Fruit fly (Drosophila melanogaster) whole organism, prepupa: Measurements from ENCODE around the gene Chchd2.

ENCODE experiments used
- CG11294 ChIP-seq: fragments of 200-800 bp; sonication (Bioruptor generic); IDR thresholded peaks from 2 replicates; pipeline ENCODE4 v1.3.6; 2022; ENCODE audit warnings: missing biosample characterization, missing genetic modification characterization
- CG15336 ChIP-seq: fragments of 200-800 bp; sonication (Bioruptor generic); IDR thresholded peaks from 2 replicates; pipeline ENCODE4 v1.3.6; 2022; ENCODE audit warnings: missing biosample characterization, missing genetic modification characterization
- CG32006 ChIP-seq: fragments of 200-800 bp; sonication (Bioruptor generic); optimal IDR thresholded peaks from 3 replicates; lab custom pipeline; 2017; ENCODE audit warnings: missing biosample characterization, mild to moderate bottlenecking, missing genetic modification characterization
- CG3919 ChIP-seq: fragments of 200-800 bp; sonication (Bioruptor generic); optimal IDR thresholded peaks from 3 replicates; lab custom pipeline; 2016; ENCODE audit warnings: missing biosample characterization, missing genetic modification characterization
- CG6163 ChIP-seq: fragments of 200-800 bp; sonication (Bioruptor generic); IDR thresholded peaks from 3 replicates; pipeline ENCODE4 v1.3.6; 2022; ENCODE audit warnings: missing biosample characterization, missing genetic modification characterization
- CG6276 ChIP-seq: fragments of 200-800 bp; sonication (Bioruptor generic); optimal IDR thresholded peaks from 2 replicates; lab custom pipeline; 2017; ENCODE audit warnings: missing biosample characterization, mild to moderate bottlenecking, missing genetic modification characterization
- CG6808 ChIP-seq: fragments of 200-800 bp; sonication (Bioruptor generic); optimal IDR thresholded peaks from 3 replicates; lab custom pipeline; 2017; ENCODE audit warnings: missing biosample characterization, missing genetic modification characterization, mild to moderate bottlenecking, moderate library complexity, missing genetic modification reagents
- CG6854 ChIP-seq: fragments of 200-800 bp; sonication (Bioruptor generic); optimal IDR thresholded peaks from 2 replicates; lab custom pipeline; 2017; ENCODE audit warnings: missing biosample characterization, mild to moderate bottlenecking, missing genetic modification characterization
- CG7368 ChIP-seq: fragments of 200-800 bp; sonication (Bioruptor generic); optimal IDR thresholded peaks from 3 replicates; lab custom pipeline; 2016; ENCODE audit warnings: missing biosample characterization, missing genetic modification characterization
- CG8119 ChIP-seq: fragments of 200-800 bp; sonication (Bioruptor generic); IDR thresholded peaks from 3 replicates; pipeline ENCODE4 v1.3.6; 2022; ENCODE audit warnings: missing biosample characterization, missing genetic modification characterization
- CG8319 ChIP-seq: fragments of 200-800 bp; sonication (Bioruptor generic); optimal IDR thresholded peaks from 3 replicates; lab custom pipeline; 2016; ENCODE audit warnings: missing biosample characterization, missing genetic modification characterization
- CG8632 ChIP-seq: fragments of 200-800 bp; sonication (Bioruptor generic); optimal IDR thresholded peaks from 3 replicates; lab custom pipeline; 2016; ENCODE audit warnings: missing biosample characterization, missing genetic modification characterization
- CG9139 ChIP-seq: fragments of 200-800 bp; sonication (Bioruptor generic); optimal IDR thresholded peaks from 3 replicates; lab custom pipeline; 2017; ENCODE audit warnings: missing biosample characterization, mild to moderate bottlenecking, missing genetic modification characterization
- Eip93F ChIP-seq: fragments of 200-800 bp; sonication (Bioruptor generic); optimal IDR thresholded peaks from 2 replicates; lab custom pipeline; 2016; ENCODE audit warnings: missing biosample characterization, mild to moderate bottlenecking, missing genetic modification characterization
- Ets21C ChIP-seq: fragments of 200-800 bp; sonication (Bioruptor generic); optimal IDR thresholded peaks from 3 replicates; lab custom pipeline; 2016; ENCODE audit warnings: missing biosample characterization, missing genetic modification characterization
- Gug ChIP-seq: fragments of 200-800 bp; sonication (Bioruptor generic); IDR thresholded peaks from 2 replicates; pipeline ENCODE4 v1.3.6; 2022; ENCODE audit warnings: missing biosample characterization, missing genetic modification characterization
- Hr39 ChIP-seq: fragments of 200-800 bp; sonication (Bioruptor generic); optimal IDR thresholded peaks from 2 replicates; lab custom pipeline; 2016; ENCODE audit warnings: missing biosample characterization, missing genetic modification characterization
- Hr4 ChIP-seq: fragments of 200-800 bp; sonication (Bioruptor generic); optimal IDR thresholded peaks from 3 replicates; lab custom pipeline; 2016; ENCODE audit warnings: missing biosample characterization, missing genetic modification characterization
- Lpt ChIP-seq: fragments of 200-800 bp; sonication (Bioruptor generic); optimal IDR thresholded peaks from 3 replicates; lab custom pipeline; 2016; ENCODE audit warnings: missing biosample characterization, missing genetic modification characterization
- Met ChIP-seq: fragments of 200-800 bp; sonication (Bioruptor generic); optimal IDR thresholded peaks from 3 replicates; lab custom pipeline; 2016; ENCODE audit warnings: missing biosample characterization, missing genetic modification characterization
- OdsH ChIP-seq: fragments of 200-800 bp; sonication (Bioruptor generic); optimal IDR thresholded peaks from 3 replicates; lab custom pipeline; 2016; ENCODE audit warnings: missing biosample characterization, missing genetic modification characterization
- Sox15 ChIP-seq: fragments of 200-800 bp; sonication (Bioruptor generic); optimal IDR thresholded peaks from 3 replicates; lab custom pipeline; 2016; ENCODE audit warnings: missing biosample characterization, missing genetic modification characterization
- achi ChIP-seq: fragments of 200-800 bp; sonication (Bioruptor generic); optimal IDR thresholded peaks from 3 replicates; lab custom pipeline; 2016; ENCODE audit warnings: missing biosample characterization, missing genetic modification characterization
- acj6 ChIP-seq: fragments of 200-800 bp; sonication (Bioruptor generic); optimal IDR thresholded peaks from 3 replicates; lab custom pipeline; 2016; ENCODE audit warnings: missing biosample characterization, missing genetic modification characterization
- cyc ChIP-seq: fragments of 200-800 bp; sonication (Bioruptor generic); optimal IDR thresholded peaks from 3 replicates; lab custom pipeline; 2016; ENCODE audit warnings: missing biosample characterization, missing genetic modification characterization
- dsx ChIP-seq: fragments of 200-800 bp; optimal IDR thresholded peaks from 3 replicates; lab custom pipeline; 2019; ENCODE audit warnings: missing biosample characterization, mild to moderate bottlenecking, missing genetic modification characterization, moderate library complexity; ENCODE audit not compliant: poor library complexity, severe bottlenecking
- esn ChIP-seq: fragments of 200-800 bp; sonication (Bioruptor generic); optimal IDR thresholded peaks from 2 replicates; lab custom pipeline; 2016; ENCODE audit warnings: missing biosample characterization, mild to moderate bottlenecking, missing genetic modification characterization, moderate library complexity
- lz ChIP-seq: fragments of 200-800 bp; sonication (Bioruptor generic); optimal IDR thresholded peaks from 3 replicates; lab custom pipeline; 2016; ENCODE audit warnings: missing biosample characterization, missing genetic modification characterization
- net ChIP-seq: fragments of 200-800 bp; sonication (Bioruptor generic); optimal IDR thresholded peaks from 3 replicates; lab custom pipeline; 2016; ENCODE audit warnings: missing biosample characterization, missing genetic modification characterization
- salr ChIP-seq, 2 experiments: fragments of 200-800 bp; sonication (Bioruptor generic); optimal IDR thresholded peaks; 3 replicates each; lab custom pipeline; 2016 to 2018; ENCODE audit warnings: missing biosample characterization in 2 of 2, missing genetic modification characterization in 2 of 2, mild to moderate bottlenecking in 1 of 2
- spab ChIP-seq: fragments of 200-800 bp; sonication (Bioruptor generic); optimal IDR thresholded peaks from 2 replicates; lab custom pipeline; 2017; ENCODE audit warnings: missing biosample characterization, mild to moderate bottlenecking, missing genetic modification characterization, missing genetic modification reagents
- ss ChIP-seq, 2 experiments: fragments of 200-800 bp; sonication (Bioruptor generic); optimal IDR thresholded peaks; 2 replicates in 1 of 2; 3 replicates in 1 of 2; lab custom pipeline; 2017 to 2018; ENCODE audit warnings: mild to moderate bottlenecking in 2 of 2, missing biosample characterization in 2 of 2, missing genetic modification characterization in 2 of 2, moderate library complexity in 1 of 2
- vri ChIP-seq: fragments of 200-800 bp; sonication (Bioruptor generic); optimal IDR thresholded peaks from 3 replicates; lab custom pipeline; 2016; ENCODE audit warnings: missing biosample characterization, mild to moderate bottlenecking, missing genetic modification characterization

Gene Chchd2

DNA sequence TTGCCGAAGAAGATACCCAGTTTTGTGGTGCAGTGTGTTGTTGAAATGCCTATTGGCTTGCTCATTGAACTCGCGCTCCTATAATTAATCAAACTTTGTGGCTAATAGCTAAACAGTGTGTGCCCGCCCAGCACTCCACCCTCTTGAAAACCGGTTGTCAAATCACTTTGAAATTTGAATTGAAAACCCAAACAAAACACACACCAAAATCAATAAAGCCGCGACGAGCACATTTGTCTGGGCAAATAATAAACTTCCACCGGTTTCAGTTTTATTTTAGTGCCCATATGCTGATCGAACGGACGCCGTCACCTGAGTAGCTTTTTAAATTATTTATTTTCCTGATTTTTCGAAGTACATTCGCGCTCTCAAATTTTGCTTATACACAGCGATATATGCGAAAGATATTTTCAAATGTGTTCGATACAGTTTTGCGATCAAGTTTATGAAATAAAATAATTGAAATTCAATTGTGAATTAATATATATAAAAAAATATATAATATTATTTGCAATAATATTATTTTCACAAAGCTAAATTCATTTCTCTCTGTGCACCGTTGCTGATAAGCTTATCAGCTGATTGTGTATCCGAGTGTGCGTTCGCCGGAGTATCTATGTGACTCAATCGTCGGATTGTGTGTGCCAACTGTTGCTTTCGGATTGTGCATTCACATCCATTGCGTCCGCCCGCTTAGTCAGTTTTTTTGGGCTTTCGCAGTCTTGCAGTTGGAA is 18.9 kb upstream of the Chchd2 start (continued):
- peak; percentile 53 for TF ChIP-seq esn (GFP tag; lab: Kevin White, UChicago)
- peak; percentile 54; the same call in 2 of the 3 replicates for TF ChIP-seq CG6163 (GFP tag; lab: Robert Waterston, UW)
- TF ChIP-seq lz, result no peak
- TF ChIP-seq Lpt (GFP tag; lab: Kevin White, UChicago), result peak; percentile 24
- TF ChIP-seq CG32006, result peak; percentile 65
- 0 out of 2 replicates have a peak, but pooled peaks have one; percentile 31 for TF ChIP-seq CG11294 (GFP tag; lab: Robert Waterston, UW)
- TF ChIP-seq CG3919 (GFP tag; lab: Kevin White, UChicago), result no peak
- peak; percentile 5 for TF ChIP-seq CG6854 (GFP tag; lab: Kevin White, UChicago)
- TF ChIP-seq vri, result peak; percentile 82
- no peak for TF ChIP-seq ss (GFP tag; optimal IDR thresholded peaks at IDR 0.05; lab: Kevin White, UChicago)
- peak; percentile 69 for TF ChIP-seq CG6276 (GFP tag; lab: Kevin White, UChicago)
- TF ChIP-seq achi, result no peak
- no peak for TF ChIP-seq CG9139
- TF ChIP-seq Eip93F, result peak; percentile 72
- TF ChIP-seq net (GFP tag; lab: Kevin White, UChicago), result peak; percentile 55
- TF ChIP-seq Hr4, result peak; percentile 43
- TF ChIP-seq spab (GFP tag; lab: Kevin White, UChicago), result no peak
- TF ChIP-seq dsx (GFP tag; lab: Kevin White, UChicago), result no peak
- no peak for TF ChIP-seq CG6808 (GFP tag; lab: Kevin White, UChicago)
- peak in 1 of 2 experiments; percentile 25 for TF ChIP-seq salr (GFP tag; optimal IDR thresholded peaks at IDR 0.05; lab: Kevin White, UChicago)
- peak; percentile 63 for TF ChIP-seq OdsH (GFP tag; lab: Kevin White, UChicago)
- peak; percentile 4 for TF ChIP-seq Sox15
- peak; percentile 64 for TF ChIP-seq Gug (GFP tag; lab: Robert Waterston, UW)
- TF ChIP-seq CG15336, result peak; percentile 66
- TF ChIP-seq acj6 (GFP tag; lab: Kevin White, UChicago), result peak; percentile 58

DNA sequence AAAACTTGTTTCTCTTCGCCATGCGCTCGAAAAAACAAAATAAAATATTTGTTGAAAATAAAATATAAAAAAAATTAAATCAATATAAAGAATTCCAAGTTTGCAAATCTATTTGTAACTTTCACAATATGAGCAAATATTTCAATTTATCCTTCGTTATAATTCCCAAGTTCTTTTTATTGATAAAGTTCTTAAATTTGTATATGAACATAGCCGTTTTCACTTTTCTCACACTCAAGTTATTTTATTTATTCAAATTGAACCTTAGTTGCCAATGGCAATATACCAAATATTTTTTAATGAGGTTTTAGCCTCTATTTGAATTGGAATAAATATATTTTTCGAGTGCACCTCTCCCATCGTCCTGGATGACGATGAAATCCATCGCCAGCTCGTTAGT is 16.1 kb upstream of the Chchd2 start:
- no peak for TF ChIP-seq CG8119 (GFP tag; lab: Robert Waterston, UW)
- TF ChIP-seq CG11294 (GFP tag; lab: Robert Waterston, UW), result no peak
- TF ChIP-seq CG15336, result peak; percentile 47
- TF ChIP-seq CG7368 (GFP tag; lab: Kevin White, UChicago), result no peak

DNA sequence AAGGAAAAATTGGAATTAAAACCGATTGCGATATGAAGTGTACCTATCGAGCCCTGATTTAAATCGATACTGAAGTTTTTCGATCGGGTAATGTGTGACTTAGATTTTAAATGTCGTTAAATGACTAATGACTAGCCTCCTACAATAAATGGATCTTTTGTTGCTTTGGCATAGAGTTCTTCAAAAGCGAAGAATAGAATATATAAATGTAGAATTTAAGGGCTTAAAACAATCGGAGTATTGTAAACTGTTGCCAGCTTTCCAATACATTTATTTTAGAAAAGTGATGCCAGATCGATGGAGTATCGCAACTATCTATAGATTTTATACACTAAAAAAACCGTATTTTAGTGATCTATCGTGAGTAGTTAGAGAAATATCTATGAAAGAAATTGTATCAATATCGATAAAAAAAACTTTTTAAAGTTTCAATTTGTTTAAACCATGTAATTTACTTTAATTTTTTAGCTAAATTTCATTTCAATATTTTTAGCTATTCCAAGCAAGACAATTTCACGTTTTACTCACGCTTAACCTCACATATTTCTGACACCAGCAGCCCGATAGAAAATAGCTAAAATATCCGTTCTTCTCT is 5.8 kb upstream of the Chchd2 start, which contains the start of the genes mei-217 and mei-218:
Gene mei-217 (minus strand): TSS at position 51 of the 595 bp plus-strand sequence.
Gene mei-218 (minus strand): TSS at position 51 of the 595 bp plus-strand sequence.
- TF ChIP-seq esn (GFP tag; lab: Kevin White, UChicago) (peak; percentile 35), Hr39 (GFP tag; lab: Kevin White, UChicago) (no peak)

DNA sequence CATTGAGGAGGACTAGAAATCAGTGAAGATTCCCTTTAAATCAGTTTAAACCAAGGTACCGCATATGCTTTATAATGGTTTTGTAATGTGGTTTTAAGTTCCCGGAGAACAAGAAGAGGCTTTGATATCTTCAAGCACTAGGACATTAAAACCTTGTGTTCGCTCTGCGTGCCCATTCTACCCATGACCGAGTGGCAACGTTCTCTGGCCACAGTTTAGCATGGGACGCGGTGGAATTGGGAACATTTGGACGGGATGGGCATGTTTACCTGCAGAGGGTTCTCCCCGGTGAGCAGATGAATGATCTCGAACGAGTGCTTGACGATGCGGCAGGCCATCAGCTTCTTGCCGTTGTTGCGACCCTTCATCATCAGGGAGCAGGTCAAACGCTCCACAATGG is 2.3 kb upstream of the Chchd2 start:
- TF ChIP-seq CG8319 (GFP tag; lab: Kevin White, UChicago) (no peak), Met (GFP tag; lab: Kevin White, UChicago) (no peak), CG8632 (GFP tag; lab: Kevin White, UChicago) (no peak), Ets21C (GFP tag; lab: Kevin White, UChicago) (no peak), OdsH (GFP tag; lab: Kevin White, UChicago) (no peak), Sox15 (no peak), Gug (GFP tag; lab: Robert Waterston, UW) (no peak), CG6808 (GFP tag; lab: Kevin White, UChicago) (no peak), cyc (GFP tag; lab: Kevin White, UChicago) (no peak)
